Fruit fly (Drosophila melanogaster): Measurements from ENCODE around the gene Sfp24C1.

Sfp24C1 gene

DNA sequence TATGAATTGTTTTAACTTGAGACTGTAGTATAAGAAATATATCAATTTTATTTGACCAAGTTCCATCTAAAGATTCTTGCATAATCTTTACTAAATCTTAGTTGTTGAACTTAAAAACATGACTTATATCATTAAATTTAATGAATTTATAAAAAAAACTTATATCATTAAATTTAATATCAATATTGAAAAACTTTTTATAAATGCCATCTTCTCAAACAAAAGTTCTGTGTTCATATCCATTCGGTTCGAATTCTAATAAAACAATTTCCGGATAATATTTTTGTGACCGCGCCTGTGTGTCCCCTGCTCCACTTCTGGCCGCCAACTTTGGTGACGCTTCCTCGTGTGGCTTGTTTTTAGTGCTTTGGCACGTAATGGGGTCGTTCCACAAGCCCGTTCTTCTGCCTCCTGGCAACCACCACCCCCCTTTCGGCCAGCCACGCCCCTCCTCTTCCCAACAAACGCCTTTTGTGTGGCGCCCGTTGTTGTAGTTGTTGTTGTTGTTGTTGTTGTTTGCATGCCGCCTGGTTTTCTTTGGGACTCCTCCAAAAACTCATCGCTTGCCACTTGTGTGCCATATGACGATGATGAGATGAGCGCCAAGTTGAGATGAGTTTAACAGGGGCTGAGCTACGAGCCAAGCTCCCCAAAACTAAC, 36.7 kb downstream of the Sfp24C1 start (continued):
- TF ChIP-seq CG5245 (GFP tag; optimal IDR thresholded peaks at IDR 0.05) = no peak
- no peak for TF ChIP-seq CG8089 (GFP tag; optimal IDR thresholded peaks at IDR 0.05)
- TF ChIP-seq CG10959 (GFP tag; IDR thresholded peaks at IDR 0.05) = no peak
- TF ChIP-seq row (GFP tag; IDR thresholded peaks at IDR 0.05) = peak; percentile 31; the same call in 2 of the 3 replicates
- no peak for TF ChIP-seq p53 (GFP tag; optimal IDR thresholded peaks at IDR 0.05)
- no peak for TF ChIP-seq pan (optimal IDR thresholded peaks at IDR 0.05)
- no peak for TF ChIP-seq pan (GFP tag; optimal IDR thresholded peaks at IDR 0.05 in 1 of 2, IDR thresholded peaks at IDR 0.05 in 1 of 2)

dm6 chr2L:3737682-3738081, 37.2 kb downstream of the Sfp24C1 start:
- peak; percentile 27 for TF ChIP-seq Hmr (GFP tag; optimal IDR thresholded peaks at IDR 0.05)
- TF ChIP-seq Ets65A (GFP tag) = peak; percentile 15
- TF ChIP-seq Sry-β (GFP tag; optimal IDR thresholded peaks at IDR 0.05) = no peak
- peak; percentile 51 for TF ChIP-seq CG2678 (tag; optimal IDR thresholded peaks at IDR 0.05)
- peak; percentile 35 for TF ChIP-seq grau (tag; optimal IDR thresholded peaks at IDR 0.05)
- peak; percentile 24 for TF ChIP-seq CG10147 (GFP tag; optimal IDR thresholded peaks at IDR 0.05)
- no peak for TF ChIP-seq CG10979 (tag; optimal IDR thresholded peaks at IDR 0.05)
- TF ChIP-seq CG30403 (GFP tag; optimal IDR thresholded peaks at IDR 0.05) = peak; percentile 7
- peak; percentile 0 for TF ChIP-seq CG9727 (GFP tag; optimal IDR thresholded peaks at IDR 0.05)
- TF ChIP-seq da (GFP tag; optimal IDR thresholded peaks at IDR 0.05) = no peak
- no peak for TF ChIP-seq sug (tag; optimal IDR thresholded peaks at IDR 0.05)
- TF ChIP-seq Doc2 (GFP tag; IDR thresholded peaks at IDR 0.05) = no peak
- TF ChIP-seq Meics (GFP tag; optimal IDR thresholded peaks at IDR 0.05) = peak; percentile 19
- peak; percentile 42 for TF ChIP-seq CG7839 (tag; optimal IDR thresholded peaks at IDR 0.05)
- TF ChIP-seq bbx (GFP tag; IDR thresholded peaks at IDR 0.05; ENCODE audit: partially characterized antibody) = no peak
- TF ChIP-seq CG7556 (GFP tag; optimal IDR thresholded peaks at IDR 0.05) = peak; percentile 47
- TF ChIP-seq jigr1 (GFP tag; IDR thresholded peaks at IDR 0.05) = no peak
- TF ChIP-seq CG2889 (GFP tag; IDR thresholded peaks at IDR 0.05) = no peak
- TF ChIP-seq Nf-YB (GFP tag; optimal IDR thresholded peaks at IDR 0.05) = no peak
- no peak for TF ChIP-seq gfzf (GFP tag; optimal IDR thresholded peaks at IDR 0.05)
- peak; percentile 19 for TF ChIP-seq Sox102F (GFP tag; optimal IDR thresholded peaks at IDR 0.05)
- TF ChIP-seq B-H1 (GFP tag; IDR thresholded peaks at IDR 0.05) = no peak
- peak; percentile 17 for TF ChIP-seq tio (GFP tag; optimal IDR thresholded peaks at IDR 0.05)
- TF ChIP-seq CG2120 (GFP tag; optimal IDR thresholded peaks at IDR 0.05) = peak; percentile 43
- TF ChIP-seq CG15269 (tag; optimal IDR thresholded peaks at IDR 0.05) = peak; percentile 29
- no peak for TF ChIP-seq dimm (GFP tag; IDR thresholded peaks at IDR 0.05)
- no peak for TF ChIP-seq exex (tag; optimal IDR thresholded peaks at IDR 0.05)
- no peak for TF ChIP-seq luna (GFP tag; optimal IDR thresholded peaks at IDR 0.05)
- TF ChIP-seq gem (tag; optimal IDR thresholded peaks at IDR 0.05) = peak; percentile 21
- TF ChIP-seq CG3281 (GFP tag; optimal IDR thresholded peaks at IDR 0.05) = peak; percentile 37
- TF ChIP-seq eve (GFP tag; optimal IDR thresholded peaks at IDR 0.05) = peak in 1 of 2 experiments; percentile 22
- TF ChIP-seq unc-4 (GFP tag; IDR thresholded peaks at IDR 0.05; ENCODE audit: partially characterized antibody) = no peak
- TF ChIP-seq lab (GFP tag; optimal IDR thresholded peaks at IDR 0.05) = peak; percentile 11
- TF ChIP-seq ems (GFP tag; optimal IDR thresholded peaks at IDR 0.05) = no peak
- no peak for TF ChIP-seq CG10209 (GFP tag; optimal IDR thresholded peaks at IDR 0.05)
- no peak for TF ChIP-seq CG1647 (GFP tag; optimal IDR thresholded peaks at IDR 0.05)
- no peak for TF ChIP-seq sisA (GFP tag; IDR thresholded peaks at IDR 0.05)
- no peak for TF ChIP-seq CG11093 (GFP tag; IDR thresholded peaks at IDR 0.05)
- no peak for TF ChIP-seq Hr3 (GFP tag; optimal IDR thresholded peaks at IDR 0.05)
- TF ChIP-seq lilli (GFP tag; optimal IDR thresholded peaks at IDR 0.05) = no peak
- TF ChIP-seq CG11504 (tag; optimal IDR thresholded peaks at IDR 0.05) = peak; percentile 45
- peak in 1 of 2 experiments; percentile 4 for TF ChIP-seq Hr51 (GFP tag; optimal IDR thresholded peaks at IDR 0.05)
